Fruit fly (Drosophila melanogaster) whole organism: ENCODE measurements around the gene REPTOR.

ENCODE experiments used
- CG8478 ChIP-seq: fragments of >200 bp; optimal IDR thresholded peaks from 2 replicates; lab custom pipeline; 2018; ENCODE audit warnings: inconsistent platforms
- pan ChIP-seq: fragments of >200 bp; optimal IDR thresholded peaks from 2 replicates; lab custom pipeline; 2017
- psq ChIP-seq: fragments of >200 bp; optimal IDR thresholded peaks from 2 replicates; lab custom pipeline; 2017
- usp ChIP-seq: fragments of >200 bp; optimal IDR thresholded peaks from 2 replicates; lab custom pipeline; 2017; ENCODE audit warnings: missing biosample characterization, missing genetic modification characterization, mixed read lengths

dm6 chr3R:24563039-24563825 is 19.4 kb downstream of the REPTOR start:
- no peak for TF ChIP-seq psq (lab: Kevin White, UChicago)
- no peak for TF ChIP-seq usp (GFP tag; lab: Kevin White, UChicago)
- TF ChIP-seq CG8478: no peak
- no peak for TF ChIP-seq pan (lab: Kevin White, UChicago)
